Fruit fly (Drosophila melanogaster): ENCODE data around the gene CG13693.

Gene CG13693

dm6 chr2L:277122-277671 lies 44.9 kb downstream of the CG13693 start, which contains the start of gene smo (continued):
- TF ChIP-seq CG17385 (GFP tag; optimal IDR thresholded peaks at IDR 0.05) (no peak), Fer1 (GFP tag; optimal IDR thresholded peaks at IDR 0.05) (no peak), Hr3 (GFP tag; optimal IDR thresholded peaks at IDR 0.05) (peak; percentile 33), Max (GFP tag; optimal IDR thresholded peaks at IDR 0.05) (peak; percentile 44), ato (GFP tag; IDR thresholded peaks at IDR 0.05; ENCODE audit: partially characterized antibody) (peak; percentile 81), Doc2 (GFP tag; IDR thresholded peaks at IDR 0.05) (no peak), CG11695 (GFP tag; IDR thresholded peaks at IDR 0.05) (no peak), pb (GFP tag; optimal IDR thresholded peaks at IDR 0.05) (no peak), odd (GFP tag; optimal IDR thresholded peaks at IDR 0.05) (no peak), dan (GFP tag; IDR thresholded peaks at IDR 0.05) (no peak), CG16815 (GFP tag; optimal IDR thresholded peaks at IDR 0.05) (no peak), Gug (GFP tag; IDR thresholded peaks at IDR 0.05) (peak; percentile 9; the same call in 1 of the 4 replicates), CG2875 (GFP tag; optimal IDR thresholded peaks at IDR 0.05) (no peak), unc-4 (GFP tag; IDR thresholded peaks at IDR 0.05; ENCODE audit: partially characterized antibody) (peak; percentile 87), row (GFP tag; IDR thresholded peaks at IDR 0.05) (peak; percentile 56), fd96Cb (tag; optimal IDR thresholded peaks at IDR 0.05) (no peak), sisA (GFP tag; IDR thresholded peaks at IDR 0.05) (peak; percentile 44; the same call in 1 of the 2 replicates), ssp (GFP tag; IDR thresholded peaks at IDR 0.05) (peak; percentile 35), CG15269 (tag; optimal IDR thresholded peaks at IDR 0.05) (no peak), CG11696 (GFP tag; IDR thresholded peaks at IDR 0.05) (no peak), CG8359 (GFP tag; optimal IDR thresholded peaks at IDR 0.05; ENCODE audit: borderline replicate concordance) (no peak), cato (GFP tag; optimal IDR thresholded peaks at IDR 0.05; ENCODE audit: borderline replicate concordance) (no peak), CG34224 (GFP tag; IDR thresholded peaks at IDR 0.05; ENCODE audit: partially characterized antibody) (peak; percentile 80), Spps (tag; optimal IDR thresholded peaks at IDR 0.05) (no peak), CG3838 (GFP tag; optimal IDR thresholded peaks at IDR 0.05) (no peak), CG34376 (GFP tag; optimal IDR thresholded peaks at IDR 0.05) (no peak), CG8290 (GFP tag; optimal IDR thresholded peaks at IDR 0.05) (peak; percentile 16), CG8290 (tag; optimal IDR thresholded peaks at IDR 0.05) (no peak), CG2712 (tag; optimal IDR thresholded peaks at IDR 0.05) (peak; percentile 49), slbo (GFP tag; IDR thresholded peaks at IDR 0.05) (peak; percentile 44; the same call in 1 of the 2 replicates), CG13894 (tag; optimal IDR thresholded peaks at IDR 0.05) (no peak), kah (GFP tag; optimal IDR thresholded peaks at IDR 0.05) (no peak), CG12942 (GFP tag; optimal IDR thresholded peaks at IDR 0.05) (peak; percentile 27), ATbp (GFP tag; optimal IDR thresholded peaks at IDR 0.05) (no peak), Hr39 (optimal IDR thresholded peaks at IDR 0.05) (no peak), onecut (GFP tag; IDR thresholded peaks at IDR 0.05) (no peak), unpg (GFP tag; optimal IDR thresholded peaks at IDR 0.05) (no peak), CG16779 (GFP tag; IDR thresholded peaks at IDR 0.05) (no peak), C15 (GFP tag; IDR thresholded peaks at IDR 0.05) (no peak), ttk (GFP tag; IDR thresholded peaks at IDR 0.05) (no peak), CG14965 (GFP tag; optimal IDR thresholded peaks at IDR 0.05; ENCODE audit: borderline replicate concordance) (no peak), CG13287 (GFP tag; IDR thresholded peaks at IDR 0.05; ENCODE audit: partially characterized antibody) (peak; percentile 90), CG31388 (GFP tag; optimal IDR thresholded peaks at IDR 0.05) (no peak), pita (GFP tag; optimal IDR thresholded peaks at IDR 0.05) (no peak), crol (GFP tag; IDR thresholded peaks at IDR 0.05) (no peak; the same call in 1 of the 2 replicates), ro (GFP tag; IDR thresholded peaks at IDR 0.05) (no peak), inv (GFP tag; IDR thresholded peaks at IDR 0.05; ENCODE audit: partially characterized antibody) (peak; percentile 81), kni (GFP tag; optimal IDR thresholded peaks at IDR 0.05) (no peak), salm (tag; optimal IDR thresholded peaks at IDR 0.05) (no peak), vnd (GFP tag; IDR thresholded peaks at IDR 0.05; ENCODE audit: partially characterized antibody) (peak; percentile 79), ken (GFP tag; IDR thresholded peaks at IDR 0.05) (no peak)

Measured in whole organism, embryonic.